Fruit fly (Drosophila melanogaster): ENCODE data around the gene Rev1.

Gene Rev1

DNA sequence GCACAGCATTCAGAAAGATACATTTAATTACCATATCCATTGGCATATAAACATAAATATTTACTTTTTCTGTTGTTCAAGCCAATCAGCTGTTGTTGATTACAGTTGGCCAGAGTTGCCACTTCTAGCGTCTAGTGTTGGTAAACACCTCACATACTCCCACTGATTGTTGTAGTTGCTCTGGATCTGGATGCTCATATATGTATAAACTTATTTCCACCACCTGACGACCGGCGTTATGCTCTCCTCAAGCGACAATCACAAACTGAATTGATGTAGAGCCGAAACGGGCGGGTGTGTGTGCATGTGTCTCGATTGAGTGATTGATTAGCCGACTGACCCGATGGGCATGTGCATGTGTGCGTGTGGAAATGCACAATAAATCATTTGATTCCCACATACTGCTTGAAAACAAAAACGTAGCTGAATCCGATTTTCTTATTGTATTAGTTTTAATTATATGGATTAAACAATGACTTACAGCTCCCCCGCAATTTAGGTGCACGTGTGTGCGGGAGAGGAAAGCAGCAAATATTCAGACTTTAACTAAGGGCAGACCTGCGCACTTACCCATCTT is 27.7 kb downstream of the Rev1 start (continued):
- TF ChIP-seq CG8765 (GFP tag; IDR thresholded peaks at IDR 0.05) (no peak), CG6765 (GFP tag; optimal IDR thresholded peaks at IDR 0.05) (peak; percentile 25), btn (GFP tag; optimal IDR thresholded peaks at IDR 0.05) (no peak), klu (GFP tag; IDR thresholded peaks at IDR 0.05) (peak; percentile 63), tgo (GFP tag; IDR thresholded peaks at IDR 0.05) (no peak), chn (GFP tag; optimal IDR thresholded peaks at IDR 0.05) (peak; percentile 42), Myb (GFP tag; optimal IDR thresholded peaks at IDR 0.05) (peak; percentile 67), dmrt11E (tag; optimal IDR thresholded peaks at IDR 0.05) (peak; percentile 21), mld (GFP tag; IDR thresholded peaks at IDR 0.05; ENCODE audit: partially characterized antibody) (no peak), gcm (GFP tag; optimal IDR thresholded peaks at IDR 0.05) (peak; percentile 37), Doc3 (GFP tag; IDR thresholded peaks at IDR 0.05; ENCODE audit: partially characterized antibody) (0 out of 3 replicates have a peak, but pooled peaks have one; percentile 20), CG12391 (tag; optimal IDR thresholded peaks at IDR 0.05) (peak; percentile 31), CG18599 (GFP tag; optimal IDR thresholded peaks at IDR 0.05) (peak; percentile 65), CG12071 (GFP tag; optimal IDR thresholded peaks at IDR 0.05) (peak; percentile 44), tin (GFP tag; optimal IDR thresholded peaks at IDR 0.05) (peak; percentile 44), Hr39 (optimal IDR thresholded peaks at IDR 0.05) (no peak), HHEX (GFP tag; optimal IDR thresholded peaks at IDR 0.05) (peak; percentile 4), CG15696 (tag; optimal IDR thresholded peaks at IDR 0.05) (no peak), CG18764 (GFP tag; optimal IDR thresholded peaks at IDR 0.05) (no peak), ems (GFP tag; optimal IDR thresholded peaks at IDR 0.05) (peak; percentile 25), nerfin-2 (GFP tag; IDR thresholded peaks at IDR 0.05; ENCODE audit: partially characterized antibody) (no peak), CG4854 (GFP tag; optimal IDR thresholded peaks at IDR 0.05) (peak; percentile 31), CG6813 (GFP tag; optimal IDR thresholded peaks at IDR 0.05) (peak; percentile 45), amos (GFP tag; IDR thresholded peaks at IDR 0.05; ENCODE audit: partially characterized antibody) (peak; percentile 16; the same call in 1 of the 2 replicates), twi (tag; optimal IDR thresholded peaks at IDR 0.05) (peak; percentile 46), Sry-β (GFP tag; optimal IDR thresholded peaks at IDR 0.05) (peak; percentile 4), CG11504 (tag; optimal IDR thresholded peaks at IDR 0.05) (peak; percentile 48), zf30C (GFP tag; optimal IDR thresholded peaks at IDR 0.05) (peak; percentile 4), CG14710 (tag; optimal IDR thresholded peaks at IDR 0.05) (peak; percentile 45), Eip74EF (GFP tag; optimal IDR thresholded peaks at IDR 0.05) (peak in 1 of 2 experiments; percentile 33), odd (GFP tag; optimal IDR thresholded peaks at IDR 0.05) (peak; percentile 24), Atf-2 (GFP tag; optimal IDR thresholded peaks at IDR 0.05) (peak; percentile 5), lmd (GFP tag; IDR thresholded peaks at IDR 0.05) (0 out of 2 replicates have a peak, but pooled peaks have one; percentile 5), ci (GFP tag; IDR thresholded peaks at IDR 0.05) (peak; percentile 72), CG30403 (GFP tag; optimal IDR thresholded peaks at IDR 0.05) (peak; percentile 1), CG10267 (tag; optimal IDR thresholded peaks at IDR 0.05) (peak; percentile 97), Hmr (GFP tag; optimal IDR thresholded peaks at IDR 0.05) (peak; percentile 47), scrt (GFP tag; optimal IDR thresholded peaks at IDR 0.05) (peak; percentile 40), Sox100B (GFP tag; optimal IDR thresholded peaks at IDR 0.05) (no peak), run (tag; optimal IDR thresholded peaks at IDR 0.05) (no peak), slou (GFP tag; optimal IDR thresholded peaks at IDR 0.05) (no peak), CG10147 (GFP tag; optimal IDR thresholded peaks at IDR 0.05) (no peak), ssp (GFP tag; IDR thresholded peaks at IDR 0.05) (no peak), CoRest (tag; optimal IDR thresholded peaks at IDR 0.05) (peak; percentile 9), hb (GFP tag; IDR thresholded peaks at IDR 0.05; ENCODE audit: partially characterized antibody) (no peak), dan (GFP tag; IDR thresholded peaks at IDR 0.05) (no peak), CG10366 (GFP tag; IDR thresholded peaks at IDR 0.05) (no peak), lov (optimal IDR thresholded peaks at IDR 0.05) (no peak), lov (GFP tag; IDR thresholded peaks at IDR 0.05) (no peak; the same call in 2 of the 3 replicates)
